Fruit fly (Drosophila melanogaster): ENCODE data around the gene Nrx-1.
A peak's percentile ranks its signal among the peaks of the same experiment; 100 is the strongest.

Gene Nrx-1

dm6 chr3R:22530305-22530704, 62.0 kb downstream of the Nrx-1 start, which contains the start of gene CG33099 (continued):
- peak; percentile 1 for TF ChIP-seq NK7.1 (GFP tag; optimal IDR thresholded peaks at IDR 0.05)
- TF ChIP-seq CG3281 (GFP tag; optimal IDR thresholded peaks at IDR 0.05): peak; percentile 57
- no peak for TF ChIP-seq CG3726 (GFP tag; IDR thresholded peaks at IDR 0.05)
- no peak for TF ChIP-seq CG17186 (GFP tag; optimal IDR thresholded peaks at IDR 0.05)
- no peak for TF ChIP-seq CkIIα-i1 (GFP tag; IDR thresholded peaks at IDR 0.05)
- no peak for TF ChIP-seq CG8388 (GFP tag; optimal IDR thresholded peaks at IDR 0.05)
- TF ChIP-seq nerfin-1 (tag; optimal IDR thresholded peaks at IDR 0.05): no peak
- no peak for TF ChIP-seq Rx (GFP tag; IDR thresholded peaks at IDR 0.05)
- TF ChIP-seq Taf1 (GFP tag; IDR thresholded peaks at IDR 0.05): 0 out of 2 replicates have a peak, but pooled peaks have one; percentile 16
- peak; percentile 30 for TF ChIP-seq CG1792 (GFP tag; optimal IDR thresholded peaks at IDR 0.05)
- no peak for TF ChIP-seq CG17829 (tag; optimal IDR thresholded peaks at IDR 0.05)
- TF ChIP-seq Adf1 (GFP tag; IDR thresholded peaks at IDR 0.05): peak; percentile 35; the same call in 1 of the 2 replicates
- no peak for TF ChIP-seq Abd-B (GFP tag; optimal IDR thresholded peaks at IDR 0.05)
- no peak for TF ChIP-seq hkb (optimal IDR thresholded peaks at IDR 0.05)
- TF ChIP-seq hkb (GFP tag; IDR thresholded peaks at IDR 0.05): peak; percentile 62; the same call in 1 of the 2 replicates
- peak; percentile 14 for TF ChIP-seq mam (GFP tag; optimal IDR thresholded peaks at IDR 0.05)
- peak; percentile 11 for TF ChIP-seq her (GFP tag; optimal IDR thresholded peaks at IDR 0.05)
- TF ChIP-seq lbe (GFP tag; optimal IDR thresholded peaks at IDR 0.05): no peak
- TF ChIP-seq CG8765 (GFP tag; IDR thresholded peaks at IDR 0.05): no peak
- TF ChIP-seq ash1 (GFP tag; optimal IDR thresholded peaks at IDR 0.05): peak; percentile 9
- TF ChIP-seq CG31441 (GFP tag; IDR thresholded peaks at IDR 0.05): no peak; the same call in 1 of the 2 replicates
- peak; percentile 65 for TF ChIP-seq wek (GFP tag; optimal IDR thresholded peaks at IDR 0.05)
- no peak for TF ChIP-seq Ets97D (GFP tag; optimal IDR thresholded peaks at IDR 0.05)
- no peak for TF ChIP-seq CG6689 (GFP tag; IDR thresholded peaks at IDR 0.05)
- peak; percentile 31 for TF ChIP-seq CG17385 (GFP tag; optimal IDR thresholded peaks at IDR 0.05)
- peak; percentile 68 for TF ChIP-seq CG10543 (GFP tag; optimal IDR thresholded peaks at IDR 0.05)
- peak; percentile 7 for TF ChIP-seq psq (GFP tag; optimal IDR thresholded peaks at IDR 0.05)
- TF ChIP-seq zfh2 (GFP tag; optimal IDR thresholded peaks at IDR 0.05): no peak
- no peak for TF ChIP-seq hth (optimal IDR thresholded peaks at IDR 0.05)
- no peak for TF ChIP-seq crol (GFP tag; IDR thresholded peaks at IDR 0.05)
- 0 out of 2 replicates have a peak, but pooled peaks have one; percentile 24 for TF ChIP-seq aop (GFP tag; IDR thresholded peaks at IDR 0.05)
- no peak for TF ChIP-seq pita (GFP tag; optimal IDR thresholded peaks at IDR 0.05)
- peak; percentile 44 for TF ChIP-seq CG1603 (tag; optimal IDR thresholded peaks at IDR 0.05)
- no peak for TF ChIP-seq HLH54F (GFP tag; optimal IDR thresholded peaks at IDR 0.05)
- TF ChIP-seq CG9817 (tag; optimal IDR thresholded peaks at IDR 0.05): no peak
- TF ChIP-seq fd96Cb (tag; optimal IDR thresholded peaks at IDR 0.05): no peak
- TF ChIP-seq CG6272 (GFP tag; IDR thresholded peaks at IDR 0.05): no peak
- TF ChIP-seq CG11247 (GFP tag; IDR thresholded peaks at IDR 0.05): no peak
- TF ChIP-seq rib (GFP tag; IDR thresholded peaks at IDR 0.05): peak; percentile 44; the same call in 1 of the 2 replicates
- no peak for TF ChIP-seq ab (GFP tag; optimal IDR thresholded peaks at IDR 0.05)
- TF ChIP-seq CG9437 (GFP tag; optimal IDR thresholded peaks at IDR 0.05): no peak
- peak; percentile 45; the same call in 1 of the 2 replicates for TF ChIP-seq Bgb (GFP tag; IDR thresholded peaks at IDR 0.05; ENCODE audit: partially characterized antibody)
- no peak for TF ChIP-seq twi (tag; optimal IDR thresholded peaks at IDR 0.05)
- no peak for TF ChIP-seq Poxn (GFP tag; IDR thresholded peaks at IDR 0.05)
- peak; percentile 60 for TF ChIP-seq MTF-1 (GFP tag; optimal IDR thresholded peaks at IDR 0.05; ENCODE audit: borderline replicate concordance)
- TF ChIP-seq run (tag; optimal IDR thresholded peaks at IDR 0.05): no peak
- TF ChIP-seq Mrtf (GFP tag; IDR thresholded peaks at IDR 0.05): no peak
- peak; percentile 11 for TF ChIP-seq bcd (GFP tag; optimal IDR thresholded peaks at IDR 0.05)
- TF ChIP-seq dpn (GFP tag; optimal IDR thresholded peaks at IDR 0.05): no peak
- TF ChIP-seq CG17328 (GFP tag; IDR thresholded peaks at IDR 0.05): no peak
- no peak for TF ChIP-seq usp (GFP tag; optimal IDR thresholded peaks at IDR 0.05)
- peak; percentile 11 for TF ChIP-seq nom (GFP tag; optimal IDR thresholded peaks at IDR 0.05)
- TF ChIP-seq Oaz (GFP tag; IDR thresholded peaks at IDR 0.05): no peak

Data from whole organism, embryonic.